Fruit fly (Drosophila melanogaster) whole organism, prepupa: Measurements from ENCODE around the gene X11Lbeta.

Source experiments
- Blimp-1 ChIP-seq: fragments of 200-800 bp; sonication (Bioruptor generic); optimal IDR thresholded peaks from 3 replicates; lab custom pipeline; 2017; ENCODE audit warnings: missing biosample characterization, missing genetic modification characterization, mild to moderate bottlenecking, moderate library complexity, missing genetic modification reagents
- CG11294 ChIP-seq: fragments of 200-800 bp; sonication (Bioruptor generic); IDR thresholded peaks from 2 replicates; pipeline ENCODE4 v1.3.6; 2022; ENCODE audit warnings: missing biosample characterization, missing genetic modification characterization
- CG11762 ChIP-seq: fragments of 200-800 bp; sonication (Bioruptor generic); optimal IDR thresholded peaks from 3 replicates; lab custom pipeline; 2016; ENCODE audit warnings: missing biosample characterization, missing genetic modification characterization; ENCODE audit not compliant: insufficient read depth
- CG11902 ChIP-seq: fragments of 200-800 bp; sonication (Bioruptor generic); optimal IDR thresholded peaks from 3 replicates; lab custom pipeline; 2016; ENCODE audit warnings: missing biosample characterization, missing genetic modification characterization
- CG16779 ChIP-seq: fragments of 200-800 bp; sonication (Bioruptor generic); optimal IDR thresholded peaks from 3 replicates; lab custom pipeline; 2017; ENCODE audit warnings: missing biosample characterization, mild to moderate bottlenecking, missing genetic modification characterization
- CG3032 ChIP-seq: fragments of 200-800 bp; optimal IDR thresholded peaks from 2 replicates; lab custom pipeline; 2019; ENCODE audit warnings: missing biosample characterization, mild to moderate bottlenecking, missing genetic modification characterization, moderate library complexity
- CG31627 ChIP-seq: fragments of 200-800 bp; sonication (Bioruptor generic); optimal IDR thresholded peaks from 3 replicates; lab custom pipeline; 2016; ENCODE audit warnings: missing biosample characterization, missing genetic modification characterization
- CG34406 ChIP-seq: fragments of 200-800 bp; sonication (Bioruptor generic); optimal IDR thresholded peaks from 3 replicates; lab custom pipeline; 2016; ENCODE audit warnings: missing biosample characterization, missing genetic modification characterization
- CG3919 ChIP-seq: fragments of 200-800 bp; sonication (Bioruptor generic); optimal IDR thresholded peaks from 3 replicates; lab custom pipeline; 2016; ENCODE audit warnings: missing biosample characterization, missing genetic modification characterization
- CG4318 ChIP-seq: fragments of 200-800 bp; sonication (Bioruptor generic); optimal IDR thresholded peaks from 3 replicates; lab custom pipeline; 2017; ENCODE audit warnings: missing biosample characterization, mild to moderate bottlenecking, missing genetic modification characterization
- CG6163 ChIP-seq: fragments of 200-800 bp; sonication (Bioruptor generic); IDR thresholded peaks from 3 replicates; pipeline ENCODE4 v1.3.6; 2022; ENCODE audit warnings: missing biosample characterization, missing genetic modification characterization
- CG6276 ChIP-seq: fragments of 200-800 bp; sonication (Bioruptor generic); optimal IDR thresholded peaks from 2 replicates; lab custom pipeline; 2017; ENCODE audit warnings: missing biosample characterization, mild to moderate bottlenecking, missing genetic modification characterization
- CG6792 ChIP-seq: fragments of 200-800 bp; sonication (Bioruptor generic); optimal IDR thresholded peaks from 3 replicates; lab custom pipeline; 2016; ENCODE audit warnings: missing biosample characterization, missing genetic modification characterization
- CG6808 ChIP-seq: fragments of 200-800 bp; sonication (Bioruptor generic); optimal IDR thresholded peaks from 3 replicates; lab custom pipeline; 2017; ENCODE audit warnings: missing biosample characterization, missing genetic modification characterization, mild to moderate bottlenecking, moderate library complexity, missing genetic modification reagents
- CG6854 ChIP-seq: fragments of 200-800 bp; sonication (Bioruptor generic); optimal IDR thresholded peaks from 2 replicates; lab custom pipeline; 2017; ENCODE audit warnings: missing biosample characterization, mild to moderate bottlenecking, missing genetic modification characterization
- CG8319 ChIP-seq: fragments of 200-800 bp; sonication (Bioruptor generic); optimal IDR thresholded peaks from 3 replicates; lab custom pipeline; 2016; ENCODE audit warnings: missing biosample characterization, missing genetic modification characterization
- CG8632 ChIP-seq: fragments of 200-800 bp; sonication (Bioruptor generic); optimal IDR thresholded peaks from 3 replicates; lab custom pipeline; 2016; ENCODE audit warnings: missing biosample characterization, missing genetic modification characterization
- Eip78C ChIP-seq: fragments of 200-800 bp; sonication (Bioruptor generic); peaks from one replicate; lab custom pipeline; 2016; ENCODE audit warnings: missing biosample characterization, missing genetic modification characterization
- Ets21C ChIP-seq: fragments of 200-800 bp; sonication (Bioruptor generic); optimal IDR thresholded peaks from 3 replicates; lab custom pipeline; 2016; ENCODE audit warnings: missing biosample characterization, missing genetic modification characterization
- Ets96B ChIP-seq: fragments of 200-800 bp; optimal IDR thresholded peaks from 2 replicates; lab custom pipeline; 2019; ENCODE audit warnings: missing biosample characterization, mild to moderate bottlenecking, missing genetic modification characterization, moderate library complexity
- Gug ChIP-seq: fragments of 200-800 bp; sonication (Bioruptor generic); IDR thresholded peaks from 2 replicates; pipeline ENCODE4 v1.3.6; 2022; ENCODE audit warnings: missing biosample characterization, missing genetic modification characterization
- Hr38 ChIP-seq: sonication (Bioruptor generic); optimal IDR thresholded peaks from 2 replicates; lab custom pipeline; 2016; ENCODE audit warnings: missing biosample characterization, missing genetic modification characterization
- Hr39 ChIP-seq: fragments of 200-800 bp; sonication (Bioruptor generic); optimal IDR thresholded peaks from 2 replicates; lab custom pipeline; 2016; ENCODE audit warnings: missing biosample characterization, missing genetic modification characterization
- Hr4 ChIP-seq: fragments of 200-800 bp; sonication (Bioruptor generic); optimal IDR thresholded peaks from 3 replicates; lab custom pipeline; 2016; ENCODE audit warnings: missing biosample characterization, missing genetic modification characterization
- Lpt ChIP-seq: fragments of 200-800 bp; sonication (Bioruptor generic); optimal IDR thresholded peaks from 3 replicates; lab custom pipeline; 2016; ENCODE audit warnings: missing biosample characterization, missing genetic modification characterization
- Met ChIP-seq: fragments of 200-800 bp; sonication (Bioruptor generic); optimal IDR thresholded peaks from 3 replicates; lab custom pipeline; 2016; ENCODE audit warnings: missing biosample characterization, missing genetic modification characterization
- OdsH ChIP-seq: fragments of 200-800 bp; sonication (Bioruptor generic); optimal IDR thresholded peaks from 3 replicates; lab custom pipeline; 2016; ENCODE audit warnings: missing biosample characterization, missing genetic modification characterization
- Smox ChIP-seq: fragments of 200-800 bp; sonication (Bioruptor generic); optimal IDR thresholded peaks from 3 replicates; lab custom pipeline; 2016; ENCODE audit warnings: missing biosample characterization, missing genetic modification characterization
- Sox102F ChIP-seq: fragments of 200-800 bp; sonication (Bioruptor generic); optimal IDR thresholded peaks from 2 replicates; lab custom pipeline; 2016; ENCODE audit warnings: missing biosample characterization, mild to moderate bottlenecking, missing genetic modification characterization
- Sox14 ChIP-seq: fragments of 200-800 bp; sonication (Bioruptor generic); optimal IDR thresholded peaks from 3 replicates; lab custom pipeline; 2016; ENCODE audit warnings: missing biosample characterization, missing genetic modification characterization
- Sox15 ChIP-seq: fragments of 200-800 bp; sonication (Bioruptor generic); optimal IDR thresholded peaks from 3 replicates; lab custom pipeline; 2016; ENCODE audit warnings: missing biosample characterization, missing genetic modification characterization
- achi ChIP-seq: fragments of 200-800 bp; sonication (Bioruptor generic); optimal IDR thresholded peaks from 3 replicates; lab custom pipeline; 2016; ENCODE audit warnings: missing biosample characterization, missing genetic modification characterization
- acj6 ChIP-seq: fragments of 200-800 bp; sonication (Bioruptor generic); optimal IDR thresholded peaks from 3 replicates; lab custom pipeline; 2016; ENCODE audit warnings: missing biosample characterization, missing genetic modification characterization
- cyc ChIP-seq: fragments of 200-800 bp; sonication (Bioruptor generic); optimal IDR thresholded peaks from 3 replicates; lab custom pipeline; 2016; ENCODE audit warnings: missing biosample characterization, missing genetic modification characterization
- dac ChIP-seq: fragments of 200-800 bp; sonication (Bioruptor generic); optimal IDR thresholded peaks from 2 replicates; lab custom pipeline; 2017; ENCODE audit warnings: missing biosample characterization, mild to moderate bottlenecking, missing genetic modification characterization
- dsx ChIP-seq: fragments of 200-800 bp; optimal IDR thresholded peaks from 3 replicates; lab custom pipeline; 2019; ENCODE audit warnings: missing biosample characterization, mild to moderate bottlenecking, missing genetic modification characterization, moderate library complexity; ENCODE audit not compliant: poor library complexity, severe bottlenecking
- eg ChIP-seq: fragments of 200-800 bp; sonication (Bioruptor generic); IDR thresholded peaks from 3 replicates; pipeline ENCODE4 v1.3.6; 2022; ENCODE audit warnings: missing biosample characterization, missing genetic modification characterization
- esn ChIP-seq: fragments of 200-800 bp; sonication (Bioruptor generic); optimal IDR thresholded peaks from 2 replicates; lab custom pipeline; 2016; ENCODE audit warnings: missing biosample characterization, mild to moderate bottlenecking, missing genetic modification characterization, moderate library complexity
- fd85E ChIP-seq: fragments of 200-800 bp; sonication (Bioruptor generic); optimal IDR thresholded peaks from 3 replicates; lab custom pipeline; 2016; ENCODE audit warnings: missing biosample characterization, missing genetic modification characterization
- lz ChIP-seq: fragments of 200-800 bp; sonication (Bioruptor generic); optimal IDR thresholded peaks from 3 replicates; lab custom pipeline; 2016; ENCODE audit warnings: missing biosample characterization, missing genetic modification characterization
- net ChIP-seq: fragments of 200-800 bp; sonication (Bioruptor generic); optimal IDR thresholded peaks from 3 replicates; lab custom pipeline; 2016; ENCODE audit warnings: missing biosample characterization, missing genetic modification characterization
- salr ChIP-seq, 2 experiments: fragments of 200-800 bp; sonication (Bioruptor generic); optimal IDR thresholded peaks; 3 replicates each; lab custom pipeline; 2016 to 2018; ENCODE audit warnings: missing biosample characterization in 2 of 2, missing genetic modification characterization in 2 of 2, mild to moderate bottlenecking in 1 of 2
- spab ChIP-seq: fragments of 200-800 bp; sonication (Bioruptor generic); optimal IDR thresholded peaks from 2 replicates; lab custom pipeline; 2017; ENCODE audit warnings: missing biosample characterization, mild to moderate bottlenecking, missing genetic modification characterization, missing genetic modification reagents
- ss ChIP-seq, 2 experiments: fragments of 200-800 bp; sonication (Bioruptor generic); optimal IDR thresholded peaks; 2 replicates in 1 of 2; 3 replicates in 1 of 2; lab custom pipeline; 2017 to 2018; ENCODE audit warnings: mild to moderate bottlenecking in 2 of 2, missing biosample characterization in 2 of 2, missing genetic modification characterization in 2 of 2, moderate library complexity in 1 of 2
- svp ChIP-seq: fragments of 200-800 bp; sonication (Bioruptor generic); peaks from one replicate; lab custom pipeline; 2016; ENCODE audit warnings: missing biosample characterization, missing genetic modification characterization
- topi ChIP-seq: fragments of 200-800 bp; sonication (Bioruptor generic); optimal IDR thresholded peaks from 3 replicates; lab custom pipeline; 2016; ENCODE audit warnings: missing biosample characterization, missing genetic modification characterization

Gene X11Lbeta

dm6 chrX:10600254-10600916 lies 27.2 kb upstream of the X11Lbeta start:
- TF ChIP-seq CG3032 (tag; lab: Kevin White, UChicago) (no peak), CG11762 (GFP tag; lab: Kevin White, UChicago) (no peak), OdsH (GFP tag; lab: Kevin White, UChicago) (no peak), Met (no peak), svp (GFP tag; lab: Kevin White, UChicago) (peak; percentile 19), CG6163 (peak; percentile 46; the same call in 1 of the 3 replicates), achi (GFP tag; lab: Kevin White, UChicago) (no peak), Ets21C (GFP tag; lab: Kevin White, UChicago) (peak; percentile 0), Ets96B (tag; lab: Kevin White, UChicago) (no peak), Blimp-1 (GFP tag; lab: Kevin White, UChicago) (no peak), CG8319 (no peak), cyc (GFP tag; lab: Kevin White, UChicago) (no peak), topi (GFP tag; lab: Kevin White, UChicago) (no peak), CG11902 (GFP tag; lab: Kevin White, UChicago) (no peak), CG3919 (no peak), eg (GFP tag; lab: Robert Waterston, UW) (peak; percentile 48; the same call in 1 of the 3 replicates), CG6276 (no peak), Hr39 (peak; percentile 54), CG31627 (GFP tag; lab: Kevin White, UChicago) (peak; percentile 36), CG16779 (tag; lab: Kevin White, UChicago) (no peak), Hr4 (no peak), CG8632 (GFP tag; lab: Kevin White, UChicago) (no peak), fd85E (no peak), CG11294 (GFP tag; lab: Robert Waterston, UW) (no peak), Lpt (GFP tag; lab: Kevin White, UChicago) (no peak), acj6 (GFP tag; lab: Kevin White, UChicago) (no peak), CG6854 (GFP tag; lab: Kevin White, UChicago) (no peak), CG6792 (no peak), Eip78C (GFP tag; lab: Kevin White, UChicago) (peak; percentile 61), Smox (GFP tag; lab: Kevin White, UChicago) (no peak), Hr38 (GFP tag; lab: Kevin White, UChicago) (no peak), esn (GFP tag; lab: Kevin White, UChicago) (peak; percentile 32), Sox15 (GFP tag; lab: Kevin White, UChicago) (no peak), CG4318 (no peak)

- TF ChIP-seq CG11294 (GFP tag; lab: Robert Waterston, UW): no peak
- no peak for TF ChIP-seq CG4318
- TF ChIP-seq dac (GFP tag; lab: Kevin White, UChicago): no peak
- no peak for TF ChIP-seq CG8632 (GFP tag; lab: Kevin White, UChicago)
- TF ChIP-seq salr (GFP tag; optimal IDR thresholded peaks at IDR 0.05; lab: Kevin White, UChicago): peak in 1 of 2 experiments; percentile 26
- peak; percentile 56 for TF ChIP-seq svp (GFP tag; lab: Kevin White, UChicago)
- TF ChIP-seq spab (GFP tag; lab: Kevin White, UChicago): no peak
- no peak for TF ChIP-seq Sox102F (GFP tag; lab: Kevin White, UChicago)
- peak; percentile 60 for TF ChIP-seq CG11902 (GFP tag; lab: Kevin White, UChicago)
- TF ChIP-seq Blimp-1 (GFP tag; lab: Kevin White, UChicago): no peak
- no peak for TF ChIP-seq Sox14 (GFP tag; lab: Kevin White, UChicago)
- no peak for TF ChIP-seq CG8319
- TF ChIP-seq CG6163: 0 out of 3 replicates have a peak, but pooled peaks have one; percentile 20
- TF ChIP-seq fd85E: no peak
- TF ChIP-seq OdsH (GFP tag; lab: Kevin White, UChicago): peak; percentile 47
- no peak for TF ChIP-seq CG16779 (tag; lab: Kevin White, UChicago)
- no peak for TF ChIP-seq CG11762 (GFP tag; lab: Kevin White, UChicago)
- TF ChIP-seq achi (GFP tag; lab: Kevin White, UChicago): peak; percentile 19
- no peak for TF ChIP-seq CG6854 (GFP tag; lab: Kevin White, UChicago)
- TF ChIP-seq Gug (GFP tag; lab: Robert Waterston, UW): no peak
- TF ChIP-seq Hr39: peak; percentile 40
- TF ChIP-seq CG6808 (GFP tag; lab: Kevin White, UChicago): no peak
- TF ChIP-seq net (GFP tag; lab: Kevin White, UChicago): no peak
- TF ChIP-seq lz (GFP tag; lab: Kevin White, UChicago): no peak
- peak; percentile 1 for TF ChIP-seq Sox15 (GFP tag; lab: Kevin White, UChicago)
- TF ChIP-seq Smox (GFP tag; lab: Kevin White, UChicago): no peak
- peak; percentile 1 for TF ChIP-seq topi (GFP tag; lab: Kevin White, UChicago)
- TF ChIP-seq Hr4: no peak
- TF ChIP-seq Met: no peak
- no peak for TF ChIP-seq ss (GFP tag; optimal IDR thresholded peaks at IDR 0.05; lab: Kevin White, UChicago)
- TF ChIP-seq Lpt (GFP tag; lab: Kevin White, UChicago): no peak
- TF ChIP-seq CG3032 (tag; lab: Kevin White, UChicago): peak; percentile 30
- no peak for TF ChIP-seq dsx
- TF ChIP-seq Eip78C (GFP tag; lab: Kevin White, UChicago): peak; percentile 43
- TF ChIP-seq CG34406 (GFP tag; lab: Kevin White, UChicago): no peak
- peak; percentile 8 for TF ChIP-seq CG3919
Observed at dm6 chrX:10601479-10601921, 26.0 kb upstream of the X11Lbeta start.
